Fruit fly (Drosophila melanogaster) whole organism, adult: ENCODE measurements around the gene CG32845.

Source experiments
- CG14711 ChIP-seq: fragments of 200-800 bp; sonication (Bioruptor generic); optimal IDR thresholded peaks from 2 replicates; lab custom pipeline; 2018; ENCODE audit warnings: missing biosample characterization, mild to moderate bottlenecking, missing genetic modification characterization, moderate library complexity
- CG1620 ChIP-seq: fragments of 200-800 bp; sonication (Bioruptor generic); optimal IDR thresholded peaks from 2 replicates; lab custom pipeline; 2016; ENCODE audit warnings: missing biosample characterization, missing genetic modification characterization
- CG33017 ChIP-seq: fragments of 200-800 bp; sonication (Bioruptor generic); optimal IDR thresholded peaks from 2 replicates; lab custom pipeline; 2018; ENCODE audit warnings: missing biosample characterization, mild to moderate bottlenecking, missing genetic modification characterization, moderate library complexity
- CG5204 ChIP-seq: fragments of 200-800 bp; sonication (Bioruptor generic); optimal IDR thresholded peaks from 2 replicates; lab custom pipeline; 2016; ENCODE audit warnings: missing biosample characterization, missing genetic modification characterization
- CG7101 ChIP-seq: fragments of 200-800 bp; sonication (Bioruptor generic); optimal IDR thresholded peaks from 2 replicates; lab custom pipeline; 2018; ENCODE audit warnings: missing biosample characterization, mild to moderate bottlenecking, missing genetic modification characterization, moderate library complexity
- Hr96 ChIP-seq: fragments of 200-800 bp; sonication (Bioruptor generic); optimal IDR thresholded peaks from 2 replicates; lab custom pipeline; 2016; ENCODE audit warnings: missing biosample characterization, missing genetic modification characterization
- kay ChIP-seq: fragments of 200-800 bp; sonication (Bioruptor generic); peaks from one replicate; lab custom pipeline; 2016; ENCODE audit warnings: missing biosample characterization, missing genetic modification characterization, borderline replicate concordance
- ovo ChIP-seq: fragments of 200-800 bp; sonication (Bioruptor generic); optimal IDR thresholded peaks from 2 replicates; lab custom pipeline; 2016; ENCODE audit warnings: missing biosample characterization, missing genetic modification characterization
- pad ChIP-seq: fragments of 200-800 bp; sonication (Bioruptor generic); optimal IDR thresholded peaks from 3 replicates; lab custom pipeline; 2017; ENCODE audit warnings: missing biosample characterization, missing genetic modification characterization, mild to moderate bottlenecking, moderate library complexity, missing genetic modification reagents

DNA sequence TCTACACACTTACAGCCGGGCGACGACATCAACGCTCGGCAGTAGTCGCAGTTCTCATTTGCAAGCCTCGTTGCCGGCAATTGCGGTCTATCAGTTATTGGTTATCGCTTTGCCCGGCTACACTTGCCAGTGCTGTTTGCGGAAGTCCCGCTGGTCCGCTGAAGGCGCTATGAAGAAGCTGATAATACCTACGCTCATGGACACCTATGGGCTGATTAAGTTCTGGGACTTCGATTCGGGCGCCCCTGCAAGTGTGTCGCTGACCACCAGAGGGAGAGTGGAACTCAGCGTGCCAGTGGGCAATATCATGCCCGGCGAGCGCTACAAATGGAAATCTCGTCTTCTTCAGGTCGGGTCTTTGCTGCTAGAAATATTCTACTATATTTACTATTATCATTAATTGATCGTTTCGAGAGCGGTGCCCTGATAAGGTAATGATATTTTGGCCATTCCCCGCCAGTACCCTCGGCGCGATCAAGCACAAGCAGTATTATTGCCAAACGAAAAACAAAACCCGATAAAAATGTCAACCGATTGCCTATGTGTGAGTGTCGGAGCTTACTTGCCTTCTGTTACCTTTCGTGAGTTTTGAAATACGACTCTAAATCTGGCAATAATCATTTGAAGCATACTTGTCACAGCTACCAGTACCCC, 26.9 kb upstream of the CG32845 start:
- TF ChIP-seq CG5204 (no peak), Hr96 (GFP tag; lab: Kevin White, UChicago) (no peak), CG33017 (tag; lab: Kevin White, UChicago) (no peak), CG14711 (no peak), CG1620 (no peak), ovo (no peak), CG7101 (no peak), pad (GFP tag; lab: Kevin White, UChicago) (no peak), kay (GFP tag; lab: Kevin White, UChicago) (no peak)
